Worm (Caenorhabditis elegans) whole organism, early embryonic: ENCODE data around the gene sre-5.
"Not testable (repeated sequence)": the region's sequence is repeated elsewhere in the genome, so short reads cannot be mapped to it uniquely, and the experiment has no call there.

Experiments used
- B0310.2 ChIP-seq: sonication (generic microtip); optimal IDR thresholded peaks from 2 replicates; lab custom pipeline; 2016; ENCODE audit warnings: mild to moderate bottlenecking, missing genetic modification characterization, missing compliant biosample characterization
- F13C5.2 ChIP-seq: sonication (generic microtip); optimal IDR thresholded peaks from 2 replicates; lab custom pipeline; 2017; ENCODE audit warnings: mild to moderate bottlenecking, missing genetic modification characterization, inconsistent platforms, missing compliant biosample characterization
- aly-1 ChIP-seq: sonication (generic microtip); optimal IDR thresholded peaks from 2 replicates; lab custom pipeline; 2016; ENCODE audit warnings: missing genetic modification characterization, missing compliant biosample characterization
- ama-1 ChIP-seq: fragments of 150-350 bp; optimal IDR thresholded peaks from 2 replicates; lab custom pipeline; 2014
- ceh-13 ChIP-seq: fragments of 200-800 bp; sonication (Bioruptor generic); optimal IDR thresholded peaks from 2 replicates; lab custom pipeline; 2018; ENCODE audit warnings: mild to moderate bottlenecking, missing genetic modification characterization, missing compliant biosample characterization
- ceh-36 ChIP-seq: sonication (generic microtip); optimal IDR thresholded peaks from 2 replicates; lab custom pipeline; 2016; ENCODE audit warnings: missing genetic modification characterization, inconsistent platforms, missing compliant biosample characterization
- ets-7 ChIP-seq: sonication (generic microtip); optimal IDR thresholded peaks from 2 replicates; lab custom pipeline; 2016; ENCODE audit warnings: missing genotype, missing genetic modification characterization, missing compliant biosample characterization
- flt-1 ChIP-seq: fragments of 200-800 bp; sonication (Bioruptor generic); IDR thresholded peaks from 2 replicates; pipeline ENCODE4 v1.3.6; 2022; ENCODE audit warnings: missing genetic modification characterization, missing compliant biosample characterization
- hmg-4 ChIP-seq: fragments of 200-800 bp; sonication (Bioruptor generic); optimal IDR thresholded peaks from 2 replicates; lab custom pipeline; 2018; ENCODE audit warnings: mild to moderate bottlenecking, missing genetic modification characterization, missing compliant biosample characterization
- hnd-1 ChIP-seq: sonication (generic microtip); optimal IDR thresholded peaks from 2 replicates; lab custom pipeline; 2016; ENCODE audit warnings: missing genetic modification characterization, missing compliant biosample characterization
- scrt-1 ChIP-seq: fragments of 200-800 bp; sonication (Bioruptor generic); IDR thresholded peaks from 2 replicates; pipeline ENCODE4 v1.3.6; 2022; ENCODE audit warnings: missing genetic modification characterization, missing compliant biosample characterization
- tbx-11 ChIP-seq: fragments of 200-800 bp; sonication (Bioruptor generic); IDR thresholded peaks from 2 replicates; pipeline ENCODE4 v1.3.6; 2022; ENCODE audit warnings: missing genetic modification characterization, missing compliant biosample characterization
- tbx-37 ChIP-seq: fragments of 200-800 bp; sonication (Bioruptor generic); conservative IDR thresholded peaks from 2 replicates; pipeline ENCODE4 v1.3.6; 2022; ENCODE audit warnings: missing genetic modification reagents, missing genetic modification characterization, missing compliant biosample characterization

- TF ChIP-seq aly-1 (tag; lab: Kevin White, UChicago); ama-1 (lab: Kevin White, UChicago); ets-7 (tag; lab: Kevin White, UChicago); scrt-1 (GFP tag; lab: Robert Waterston, UW); hnd-1; flt-1 (GFP tag; lab: Robert Waterston, UW); tbx-11 (GFP tag; lab: Robert Waterston, UW); ceh-13 (GFP tag; lab: Kevin White, UChicago); hmg-4 (GFP tag; lab: Kevin White, UChicago); tbx-37 (GFP tag; lab: Robert Waterston, UW); F13C5.2 (tag; lab: Kevin White, UChicago); ceh-36 (tag; lab: Kevin White, UChicago); B0310.2 (tag; lab: Kevin White, UChicago): not testable (repeated sequence)
Observed at ce11 chrIV:3582806-3583205, 17.8 kb downstream of the sre-5 start, which contains the start of gene blos-7.
